Worm (Caenorhabditis elegans) whole organism, midembryonic: ENCODE results near the gene Y45F10B.8.

ENCODE experiments used
- T22C8.4 ChIP-seq: fragments of 200-800 bp; sonication (Bioruptor generic); IDR thresholded peaks from 2 replicates; pipeline ENCODE4 v1.3.6; 2022; ENCODE audit warnings: missing genetic modification characterization, missing compliant biosample characterization
- cog-1 ChIP-seq: sonication (generic microtip); optimal IDR thresholded peaks from 2 replicates; lab custom pipeline; 2016; ENCODE audit warnings: missing genetic modification characterization, missing compliant biosample characterization
- flt-1 ChIP-seq: fragments of 200-800 bp; sonication (Bioruptor generic); IDR thresholded peaks from 2 replicates; pipeline ENCODE4 v1.3.6; 2022; ENCODE audit warnings: missing genetic modification characterization, missing compliant biosample characterization
- klf-2 ChIP-seq: fragments of 200-800 bp; sonication (Bioruptor generic); conservative IDR thresholded peaks from 2 replicates; pipeline ENCODE4 v1.3.6; 2022; ENCODE audit warnings: missing genetic modification reagents, missing genetic modification characterization, missing compliant biosample characterization
- ref-1 ChIP-seq: fragments of 200-800 bp; sonication (Bioruptor generic); conservative IDR thresholded peaks from 2 replicates; pipeline ENCODE4 v1.3.6; 2022; ENCODE audit warnings: missing genetic modification reagents, missing genetic modification characterization, missing compliant biosample characterization
- tab-1 ChIP-seq: fragments of 200-800 bp; sonication (Bioruptor generic); IDR thresholded peaks from 2 replicates; pipeline ENCODE4 v1.3.6; 2022; ENCODE audit warnings: missing genetic modification characterization, missing compliant biosample characterization
- ztf-23 ChIP-seq: fragments of 200-800 bp; sonication (Bioruptor generic); IDR thresholded peaks from 2 replicates; pipeline ENCODE4 v1.3.6; 2022; ENCODE audit warnings: missing genetic modification reagents, missing genetic modification characterization, missing compliant biosample characterization
- ztf-29 ChIP-seq: fragments of 200-800 bp; sonication (Bioruptor generic); IDR thresholded peaks from 2 replicates; pipeline ENCODE4 v1.3.6; 2022; ENCODE audit warnings: missing genetic modification reagents, missing genetic modification characterization, missing compliant biosample characterization

- TF ChIP-seq flt-1 (GFP tag; lab: Robert Waterston, UW) (no peak), ztf-23 (GFP tag; lab: Robert Waterston, UW) (no peak), ztf-29 (GFP tag; lab: Robert Waterston, UW) (no peak), T22C8.4 (GFP tag; lab: Robert Waterston, UW) (no peak), ref-1 (GFP tag; lab: Robert Waterston, UW) (no peak), cog-1 (tag; lab: Kevin White, UChicago) (no peak), klf-2 (GFP tag; lab: Robert Waterston, UW) (no peak), tab-1 (no peak)
Observed at ce11 chrIV:13554350-13554749, 23.7 kb downstream of the Y45F10B.8 start.
